Worm (Caenorhabditis elegans): ENCODE data around the gene F48F7.5.
A peak's percentile ranks its signal among the peaks of the same experiment; 100 is the strongest.

F48F7.5 gene

ce11 chrX:14000198-14000748 is 24.8 kb downstream of the F48F7.5 start:
- TF ChIP-seq mls-2 (tag; optimal IDR thresholded peaks at IDR 0.05) = no peak
- no peak for TF ChIP-seq tbx-8 (GFP tag; optimal IDR thresholded peaks at IDR 0.05)
- no peak for TF ChIP-seq lin-32 (GFP tag; optimal IDR thresholded peaks at IDR 0.05)
- no peak for TF ChIP-seq drap-1 (GFP tag; optimal IDR thresholded peaks at IDR 0.05)
- TF ChIP-seq unc-62 (GFP tag; optimal IDR thresholded peaks at IDR 0.05) = no peak
- TF ChIP-seq ham-2 (GFP tag; optimal IDR thresholded peaks at IDR 0.05) = no peak
- no peak for TF ChIP-seq snpc-4 (tag; optimal IDR thresholded peaks at IDR 0.05)
- TF ChIP-seq ceh-39 (tag; optimal IDR thresholded peaks at IDR 0.05) = no peak
- no peak for TF ChIP-seq ceh-43 (GFP tag; optimal IDR thresholded peaks at IDR 0.05)
- TF ChIP-seq pha-4 (tag; optimal IDR thresholded peaks at IDR 0.05) = no peak
- TF ChIP-seq M03D4.4 (tag; optimal IDR thresholded peaks at IDR 0.05) = no peak
- TF ChIP-seq ces-1 (GFP tag; optimal IDR thresholded peaks at IDR 0.05) = no peak
- no peak for TF ChIP-seq lin-13 (tag; optimal IDR thresholded peaks at IDR 0.05)
- TF ChIP-seq zip-8 (tag; optimal IDR thresholded peaks at IDR 0.05) = no peak
- TF ChIP-seq sptf-1 (tag; optimal IDR thresholded peaks at IDR 0.05) = no peak
- TF ChIP-seq lsy-2 (tag; optimal IDR thresholded peaks at IDR 0.05) = no peak
- no peak for TF ChIP-seq ztf-11 (tag; optimal IDR thresholded peaks at IDR 0.05)

ce11 chrX:14001494-14001974 is 26.1 kb downstream of the F48F7.5 start, which contains the start of gene cytb-5.1:
Gene cytb-5.1 (plus strand): TSS chrX:14001924.
- TF ChIP-seq sem-2 (GFP tag; optimal IDR thresholded peaks at IDR 0.05) = no peak
- no peak for TF ChIP-seq nhr-237 (tag; optimal IDR thresholded peaks at IDR 0.05)
- TF ChIP-seq tbx-8 (GFP tag; optimal IDR thresholded peaks at IDR 0.05) = no peak
- TF ChIP-seq unc-39 (tag; optimal IDR thresholded peaks at IDR 0.05) = no peak
- no peak for TF ChIP-seq sptf-1 (tag; optimal IDR thresholded peaks at IDR 0.05)
- peak; percentile 16 for TF ChIP-seq mep-1 (tag; optimal IDR thresholded peaks at IDR 0.05)
- TF ChIP-seq unc-62 (GFP tag; optimal IDR thresholded peaks at IDR 0.05) = no peak
- TF ChIP-seq unc-120 (tag; optimal IDR thresholded peaks at IDR 0.05; ENCODE audit: poor library complexity, severe bottlenecking) = peak; percentile 15
- TF ChIP-seq nhr-28 (tag; optimal IDR thresholded peaks at IDR 0.05) = no peak
- TF ChIP-seq ztf-11 (tag; optimal IDR thresholded peaks at IDR 0.05) = no peak
- TF ChIP-seq ceh-39 (tag; optimal IDR thresholded peaks at IDR 0.05) = no peak
- TF ChIP-seq ceh-43 (GFP tag; optimal IDR thresholded peaks at IDR 0.05) = no peak
- TF ChIP-seq elt-1 (tag; optimal IDR thresholded peaks at IDR 0.05; ENCODE audit: borderline replicate concordance, insufficient read depth) = no peak
- peak; percentile 46 for TF ChIP-seq ceh-83 (GFP tag; optimal IDR thresholded peaks at IDR 0.05)
- no peak for TF ChIP-seq lin-13 (tag; optimal IDR thresholded peaks at IDR 0.05)
- TF ChIP-seq blmp-1 (tag; optimal IDR thresholded peaks at IDR 0.05) = no peak
- no peak for TF ChIP-seq flh-1 (GFP tag; optimal IDR thresholded peaks at IDR 0.05)
- no peak for TF ChIP-seq zip-8 (tag; optimal IDR thresholded peaks at IDR 0.05)
- no peak for TF ChIP-seq snpc-4 (tag; optimal IDR thresholded peaks at IDR 0.05)
- peak; percentile 44 for TF ChIP-seq pha-4 (tag; optimal IDR thresholded peaks at IDR 0.05)

ce11 chrX:14002739-14003138 is 27.3 kb downstream of the F48F7.5 start:
- TF ChIP-seq M03D4.4 (tag; optimal IDR thresholded peaks at IDR 0.05) (no peak), elt-3 (tag; optimal IDR thresholded peaks at IDR 0.05) (no peak), ceh-43 (GFP tag; optimal IDR thresholded peaks at IDR 0.05) (no peak), lin-13 (tag; optimal IDR thresholded peaks at IDR 0.05) (no peak), lsy-2 (tag; optimal IDR thresholded peaks at IDR 0.05) (no peak), unc-62 (GFP tag; optimal IDR thresholded peaks at IDR 0.05) (no peak), pha-4 (tag; optimal IDR thresholded peaks at IDR 0.05) (no peak), nhr-76 (tag; optimal IDR thresholded peaks at IDR 0.05) (no peak), ztf-11 (tag; optimal IDR thresholded peaks at IDR 0.05) (no peak), bed-3 (GFP tag; optimal IDR thresholded peaks at IDR 0.05) (no peak), mab-5 (tag; optimal IDR thresholded peaks at IDR 0.05) (no peak), hlh-1 (tag; optimal IDR thresholded peaks at IDR 0.05) (no peak), elt-1 (tag; optimal IDR thresholded peaks at IDR 0.05; ENCODE audit: borderline replicate concordance, insufficient read depth) (no peak), ham-2 (GFP tag; optimal IDR thresholded peaks at IDR 0.05) (no peak), tbx-8 (GFP tag; optimal IDR thresholded peaks at IDR 0.05) (no peak), ceh-39 (tag; optimal IDR thresholded peaks at IDR 0.05) (no peak), nhr-12 (tag; optimal IDR thresholded peaks at IDR 0.05) (no peak), ceh-83 (GFP tag; optimal IDR thresholded peaks at IDR 0.05) (no peak)

ce11 chrX:14003538-14003937 is 28.1 kb downstream of the F48F7.5 start:
- TF ChIP-seq M03D4.4 (tag; optimal IDR thresholded peaks at IDR 0.05) (no peak), tbx-8 (GFP tag; optimal IDR thresholded peaks at IDR 0.05) (no peak), ztf-11 (tag; optimal IDR thresholded peaks at IDR 0.05) (no peak), ceh-39 (tag; optimal IDR thresholded peaks at IDR 0.05) (no peak), nhr-12 (tag; optimal IDR thresholded peaks at IDR 0.05) (no peak), nhr-28 (tag; optimal IDR thresholded peaks at IDR 0.05) (no peak)
